Fruit fly (Drosophila melanogaster): ENCODE data around the gene CG42813.

The CG42813 gene

dm6 chr3R:27270379-27271266 is 42.3 kb upstream of the CG42813 start:
- TF ChIP-seq Oli (tag; optimal IDR thresholded peaks at IDR 0.05) (no peak), CG4360 (GFP tag; IDR thresholded peaks at IDR 0.05) (peak; percentile 65), cg (GFP tag; optimal IDR thresholded peaks at IDR 0.05) (peak; percentile 80), Bteb2 (GFP tag; optimal IDR thresholded peaks at IDR 0.05) (no peak), gcm (GFP tag; optimal IDR thresholded peaks at IDR 0.05) (peak; percentile 18), MBD-R2 (GFP tag; IDR thresholded peaks at IDR 0.05) (peak; percentile 5; the same call in 1 of the 2 replicates), crol (GFP tag; IDR thresholded peaks at IDR 0.05) (peak; percentile 56), CG13775 (GFP tag; optimal IDR thresholded peaks at IDR 0.05) (no peak), Deaf1 (tag; optimal IDR thresholded peaks at IDR 0.05) (peak; percentile 62), lilli (GFP tag; optimal IDR thresholded peaks at IDR 0.05) (no peak), chinmo (GFP tag; IDR thresholded peaks at IDR 0.05; ENCODE audit: partially characterized antibody) (0 out of 4 replicates have a peak, but pooled peaks have one; percentile 29), nom (GFP tag; optimal IDR thresholded peaks at IDR 0.05) (peak; percentile 50), zfh1 (GFP tag; IDR thresholded peaks at IDR 0.05) (no peak), CG8290 (GFP tag; optimal IDR thresholded peaks at IDR 0.05) (no peak), CG8290 (tag; optimal IDR thresholded peaks at IDR 0.05) (no peak), hth (optimal IDR thresholded peaks at IDR 0.05) (no peak), Hr3 (GFP tag; optimal IDR thresholded peaks at IDR 0.05) (no peak), HHEX (GFP tag; optimal IDR thresholded peaks at IDR 0.05) (no peak), exex (tag; optimal IDR thresholded peaks at IDR 0.05) (no peak), CG17568 (GFP tag; optimal IDR thresholded peaks at IDR 0.05) (no peak), sug (tag; optimal IDR thresholded peaks at IDR 0.05) (peak; percentile 17), CG12769 (tag; optimal IDR thresholded peaks at IDR 0.05) (peak; percentile 15), Pdp1 (GFP tag; optimal IDR thresholded peaks at IDR 0.05) (peak in 1 of 2 experiments; percentile 68), Med (GFP tag) (peak; percentile 31), crc (GFP tag; optimal IDR thresholded peaks at IDR 0.05) (no peak), ewg (GFP tag; optimal IDR thresholded peaks at IDR 0.05) (no peak), prd (optimal IDR thresholded peaks at IDR 0.05) (no peak), prd (GFP tag; IDR thresholded peaks at IDR 0.05) (no peak), al (GFP tag; IDR thresholded peaks at IDR 0.05) (no peak), Ravus (GFP tag; IDR thresholded peaks at IDR 0.05) (no peak), CG17385 (GFP tag; optimal IDR thresholded peaks at IDR 0.05) (peak; percentile 25), Dfd (GFP tag; optimal IDR thresholded peaks at IDR 0.05) (no peak), B-H2 (GFP tag; optimal IDR thresholded peaks at IDR 0.05) (no peak)

- TF ChIP-seq Nf-YB (GFP tag; optimal IDR thresholded peaks at IDR 0.05) (no peak), CG7987 (GFP tag; optimal IDR thresholded peaks at IDR 0.05) (no peak)
These were observed 37.0 kb upstream of the CG42813 start, which contains the start of the genes CG14262 and CG14260 for dm6 chr3R:27265330-27265729. CG14262 (minus strand) TSS chr3R:27265430. CG14260 (plus strand) TSS chr3R:27265457.

dm6 chr3R:27263434-27264215 is 35.3 kb upstream of the CG42813 start, which contains the start of gene woc:
woc (minus strand) TSS chr3R:27264055.
- TF ChIP-seq nau (GFP tag; optimal IDR thresholded peaks at IDR 0.05), result no peak
- TF ChIP-seq Atf6 (GFP tag; IDR thresholded peaks at IDR 0.05), result peak; percentile 60; the same call in 1 of the 2 replicates
- TF ChIP-seq emc (GFP tag; optimal IDR thresholded peaks at IDR 0.05), result no peak
- no peak for TF ChIP-seq CG1832 (GFP tag; optimal IDR thresholded peaks at IDR 0.05)
- TF ChIP-seq shn (GFP tag; optimal IDR thresholded peaks at IDR 0.05), result peak; percentile 44
- no peak for TF ChIP-seq sug (tag; optimal IDR thresholded peaks at IDR 0.05)
- TF ChIP-seq bcd (GFP tag; optimal IDR thresholded peaks at IDR 0.05), result peak; percentile 54
- TF ChIP-seq CG17912 (GFP tag; optimal IDR thresholded peaks at IDR 0.05), result no peak
- peak; percentile 37 for TF ChIP-seq tin (GFP tag; optimal IDR thresholded peaks at IDR 0.05)
- peak; percentile 67; the same call in 2 of the 3 replicates for TF ChIP-seq knrl (GFP tag; IDR thresholded peaks at IDR 0.05; ENCODE audit: partially characterized antibody)
- no peak for TF ChIP-seq Mes4 (GFP tag; optimal IDR thresholded peaks at IDR 0.05)
- TF ChIP-seq fu2 (GFP tag; optimal IDR thresholded peaks at IDR 0.05), result peak; percentile 81
- TF ChIP-seq CG4360 (GFP tag; IDR thresholded peaks at IDR 0.05), result no peak
- peak; percentile 88 for TF ChIP-seq CG17186 (GFP tag; optimal IDR thresholded peaks at IDR 0.05)
